Fruit fly (Drosophila melanogaster) whole organism, embryonic: Measurements from ENCODE around the gene CG31974.
A peak's percentile ranks its signal among the peaks of the same experiment; 100 is the strongest.

Experiments
- B-H2 ChIP-seq: fragments of 200-800 bp; sonication (Bioruptor generic); optimal IDR thresholded peaks from 2 replicates; lab custom pipeline; 2018; ENCODE audit warnings: missing biosample characterization, mild to moderate bottlenecking, missing genetic modification characterization
- BEAF-32 ChIP-seq: fragments of 200-800 bp; sonication (Bioruptor generic); optimal IDR thresholded peaks from 3 replicates; lab custom pipeline; 2017; ENCODE audit warnings: missing biosample characterization, missing genetic modification characterization, mild to moderate bottlenecking, moderate library complexity, missing genetic modification reagents
- CG12299 ChIP-seq: fragments of 200-800 bp; sonication (Bioruptor generic); optimal IDR thresholded peaks from 2 replicates; lab custom pipeline; 2018; ENCODE audit warnings: missing biosample characterization, mild to moderate bottlenecking, missing genetic modification characterization
- CG12769 ChIP-seq: fragments of 200-800 bp; sonication (Bioruptor generic); optimal IDR thresholded peaks from 2 replicates; lab custom pipeline; 2019; ENCODE audit warnings: missing biosample characterization, mild to moderate bottlenecking, missing genetic modification characterization, moderate library complexity
- CG13287 ChIP-seq: fragments of 200-800 bp; sonication (Bioruptor generic); IDR thresholded peaks from 2 replicates; pipeline ENCODE4 v1.3.6; 2022; ENCODE audit warnings: missing biosample characterization, missing genetic modification characterization; ENCODE audit not compliant: partially characterized antibody
- CG13624 ChIP-seq: fragments of 200-800 bp; sonication (Bioruptor generic); optimal IDR thresholded peaks from 2 replicates; lab custom pipeline; 2016; ENCODE audit warnings: missing biosample characterization, missing genetic modification characterization
- CG14710 ChIP-seq: fragments of 200-800 bp; sonication (Bioruptor generic); optimal IDR thresholded peaks from 3 replicates; lab custom pipeline; 2019; ENCODE audit warnings: missing biosample characterization, mild to moderate bottlenecking, missing genetic modification characterization, moderate library complexity
- CG1792 ChIP-seq: fragments of 200-800 bp; sonication (Bioruptor generic); optimal IDR thresholded peaks from 2 replicates; lab custom pipeline; 2016; ENCODE audit warnings: missing biosample characterization, missing genetic modification characterization
- CG1832 ChIP-seq: fragments of 200-800 bp; sonication (Bioruptor generic); optimal IDR thresholded peaks from 2 replicates; lab custom pipeline; 2017; ENCODE audit warnings: missing biosample characterization, mild to moderate bottlenecking, missing genetic modification characterization, inconsistent platforms
- CG18764 ChIP-seq: fragments of 200-800 bp; sonication (Bioruptor generic); optimal IDR thresholded peaks from 3 replicates; lab custom pipeline; 2016; ENCODE audit warnings: missing biosample characterization, missing genetic modification characterization
- CG3726 ChIP-seq: fragments of 200-800 bp; sonication (Bioruptor generic); IDR thresholded peaks from 3 replicates; pipeline ENCODE4, ENCODE4 v1.3.6; 2022; ENCODE audit warnings: missing biosample characterization, missing genetic modification characterization
- CG3838 ChIP-seq: fragments of 200-800 bp; sonication (Bioruptor generic); optimal IDR thresholded peaks from 3 replicates; lab custom pipeline; 2016; ENCODE audit warnings: missing biosample characterization, missing genetic modification characterization
- CG3995 ChIP-seq: fragments of 200-800 bp; sonication (Bioruptor generic); optimal IDR thresholded peaks from 3 replicates; lab custom pipeline; 2016; ENCODE audit warnings: missing biosample characterization, missing genetic modification characterization
- CG9797 ChIP-seq: fragments of 200-800 bp; sonication (Bioruptor generic); optimal IDR thresholded peaks from 3 replicates; lab custom pipeline; 2018; ENCODE audit warnings: missing biosample characterization, mild to moderate bottlenecking, missing genetic modification characterization
- CG9876 ChIP-seq: fragments of 200-800 bp; sonication (Bioruptor generic); optimal IDR thresholded peaks from 2 replicates; lab custom pipeline; 2016; ENCODE audit warnings: missing biosample characterization, missing genetic modification characterization
- CHES-1-like ChIP-seq: fragments of 200-800 bp; sonication (Bioruptor generic); optimal IDR thresholded peaks from 2 replicates; lab custom pipeline; 2016; ENCODE audit warnings: missing biosample characterization, missing genetic modification characterization
- Dbx ChIP-seq: fragments of 200-800 bp; sonication (Bioruptor generic); IDR thresholded peaks from 3 replicates; pipeline ENCODE4 v1.3.6; 2022; ENCODE audit warnings: missing biosample characterization, missing genetic modification characterization
- Doc2 ChIP-seq: fragments of 200-800 bp; sonication (Bioruptor generic); IDR thresholded peaks from 2 replicates; pipeline ENCODE4 v1.3.6; 2022; ENCODE audit warnings: missing biosample characterization, missing genetic modification characterization
- Fer1 ChIP-seq: fragments of 200-800 bp; sonication (Bioruptor generic); optimal IDR thresholded peaks from 2 replicates; lab custom pipeline; 2017; ENCODE audit warnings: missing biosample characterization, mild to moderate bottlenecking, missing genetic modification characterization
- Gsc ChIP-seq: fragments of 200-800 bp; sonication (Bioruptor generic); IDR thresholded peaks from 2 replicates; pipeline ENCODE4 v1.3.6; 2022; ENCODE audit warnings: missing biosample characterization, missing genetic modification characterization
- HLH3B ChIP-seq: fragments of 200-800 bp; sonication (Bioruptor generic); IDR thresholded peaks from 2 replicates; pipeline ENCODE4 v1.3.6; 2022; ENCODE audit warnings: missing biosample characterization, missing genetic modification characterization
- HmgD ChIP-seq: fragments of 200-800 bp; sonication (Bioruptor generic); optimal IDR thresholded peaks from 3 replicates; lab custom pipeline; 2016; ENCODE audit warnings: missing biosample characterization, missing genetic modification characterization
- MESR4 ChIP-seq: fragments of 200-800 bp; sonication (Bioruptor generic); optimal IDR thresholded peaks from 2 replicates; lab custom pipeline; 2018; ENCODE audit warnings: missing biosample characterization, mild to moderate bottlenecking, missing genetic modification characterization, moderate library complexity
- Med ChIP-seq: fragments of 200-800 bp; sonication (Bioruptor generic); peaks from one replicate; lab custom pipeline; 2016; ENCODE audit warnings: missing biosample characterization, missing genetic modification characterization, mild to moderate bottlenecking, inconsistent platforms, moderate library complexity
- Myb ChIP-seq: fragments of 200-800 bp; sonication (Bioruptor generic); optimal IDR thresholded peaks from 2 replicates; lab custom pipeline; 2016; ENCODE audit warnings: missing biosample characterization, missing genetic modification characterization
- Pdp1 ChIP-seq, 2 experiments: fragments of 200-800 bp; sonication (Bioruptor generic); optimal IDR thresholded peaks; 3 replicates each; lab custom pipeline; 2016; ENCODE audit warnings: missing biosample characterization in 2 of 2, missing genetic modification characterization in 2 of 2, mild to moderate bottlenecking in 1 of 2, moderate library complexity in 1 of 2
- Sin3A ChIP-seq: fragments of >200 bp; optimal IDR thresholded peaks from 2 replicates; lab custom pipeline; 2018
- Xbp1 ChIP-seq: fragments of 200-800 bp; sonication (Bioruptor generic); optimal IDR thresholded peaks from 3 replicates; lab custom pipeline; 2016; ENCODE audit warnings: missing biosample characterization, mild to moderate bottlenecking, missing genetic modification characterization
- YL-1 ChIP-seq: fragments of 200-800 bp; sonication (Bioruptor generic); optimal IDR thresholded peaks from 3 replicates; lab custom pipeline; 2017; ENCODE audit warnings: missing biosample characterization, mild to moderate bottlenecking, missing genetic modification characterization
- ash1 ChIP-seq: fragments of 200-800 bp; sonication (Bioruptor generic); optimal IDR thresholded peaks from 2 replicates; lab custom pipeline; 2018; ENCODE audit warnings: missing biosample characterization, mild to moderate bottlenecking, missing genetic modification characterization
- bcd ChIP-seq: fragments of 200-800 bp; sonication (Bioruptor generic); optimal IDR thresholded peaks from 2 replicates; lab custom pipeline; 2017; ENCODE audit warnings: missing biosample characterization, mild to moderate bottlenecking, missing genetic modification characterization
- cas ChIP-seq: fragments of 200-800 bp; sonication (Bioruptor generic); IDR thresholded peaks from 2 replicates; pipeline ENCODE4 v1.3.6; 2022; ENCODE audit warnings: missing biosample characterization, missing genetic modification characterization
- eve ChIP-seq, 2 experiments: fragments of >200 bp; optimal IDR thresholded peaks; 2 replicates each; lab custom pipeline; 2017; ENCODE audit warnings: missing biosample characterization in 2 of 2, missing genetic modification characterization in 2 of 2
- gfzf ChIP-seq: fragments of 200-800 bp; sonication (Bioruptor generic); optimal IDR thresholded peaks from 2 replicates; lab custom pipeline; 2016; ENCODE audit warnings: missing biosample characterization, mild to moderate bottlenecking, missing genetic modification characterization, moderate library complexity
- grn ChIP-seq: fragments of 200-800 bp; sonication (Bioruptor generic); optimal IDR thresholded peaks from 3 replicates; lab custom pipeline; 2017; ENCODE audit warnings: missing biosample characterization, missing genetic modification characterization
- gro ChIP-seq: fragments of 200-800 bp; sonication (Bioruptor generic); optimal IDR thresholded peaks from 2 replicates; lab custom pipeline; 2016; ENCODE audit warnings: missing biosample characterization, missing genetic modification characterization
- hb ChIP-seq: fragments of 200-800 bp; sonication (Bioruptor generic); IDR thresholded peaks from 3 replicates; pipeline ENCODE4 v1.3.6; 2022; ENCODE audit warnings: missing biosample characterization, missing genetic modification characterization; ENCODE audit not compliant: partially characterized antibody
- hkb ChIP-seq, 2 experiments: fragments of 200-800 bp in 1 of 2; fragments of >200 bp in 1 of 2; sonication (Bioruptor generic) in 1 of 2; IDR thresholded peaks in 1 of 2; optimal IDR thresholded peaks in 1 of 2; 2 replicates each; pipeline versions ENCODE4 v1.3.6 to Lab custom; 2017 to 2022; ENCODE audit warnings: missing biosample characterization in 1 of 2, missing genetic modification characterization in 1 of 2
- inv ChIP-seq: fragments of 200-800 bp; sonication (Bioruptor generic); IDR thresholded peaks from 2 replicates; pipeline ENCODE4 v1.3.6; 2022; ENCODE audit warnings: missing biosample characterization, missing genetic modification characterization; ENCODE audit not compliant: partially characterized antibody
- kay ChIP-seq: fragments of 200-800 bp; sonication (Bioruptor generic); optimal IDR thresholded peaks from 2 replicates; lab custom pipeline; 2016; ENCODE audit warnings: missing biosample characterization, missing genetic modification characterization
- klu ChIP-seq: fragments of 200-800 bp; sonication (Bioruptor generic); IDR thresholded peaks from 2 replicates; pipeline ENCODE4 v1.3.6; 2022; ENCODE audit warnings: missing biosample characterization, missing genetic modification characterization
- lilli ChIP-seq: fragments of 200-800 bp; sonication (Bioruptor generic); optimal IDR thresholded peaks from 3 replicates; lab custom pipeline; 2016; ENCODE audit warnings: missing biosample characterization, missing genetic modification characterization
- lmd ChIP-seq: fragments of 200-800 bp; sonication (Bioruptor generic); IDR thresholded peaks from 2 replicates; pipeline ENCODE4 v1.3.6; 2022; ENCODE audit warnings: missing biosample characterization, missing genetic modification characterization
- nerfin-2 ChIP-seq: fragments of 200-800 bp; sonication (Bioruptor generic); IDR thresholded peaks from 2 replicates; pipeline ENCODE4 v1.3.6; 2022; ENCODE audit warnings: missing biosample characterization, missing genetic modification characterization; ENCODE audit not compliant: partially characterized antibody
- psq ChIP-seq: fragments of 200-800 bp; sonication (Bioruptor generic); optimal IDR thresholded peaks from 2 replicates; lab custom pipeline; 2017; ENCODE audit warnings: missing biosample characterization, missing genetic modification characterization
- rib ChIP-seq: fragments of 200-800 bp; sonication (Bioruptor generic); IDR thresholded peaks from 2 replicates; pipeline ENCODE4 v1.3.6; 2022; ENCODE audit warnings: missing biosample characterization, missing genetic modification characterization
- stwl ChIP-seq: fragments of 200-800 bp; sonication (Bioruptor generic); optimal IDR thresholded peaks from 3 replicates; lab custom pipeline; 2018; ENCODE audit warnings: missing biosample characterization, mild to moderate bottlenecking, missing genetic modification characterization, moderate library complexity
- trem ChIP-seq: fragments of 200-800 bp; optimal IDR thresholded peaks from 3 replicates; lab custom pipeline; 2019; ENCODE audit warnings: missing biosample characterization, mild to moderate bottlenecking, missing genetic modification characterization, moderate library complexity
- vfl ChIP-seq: fragments of 200-800 bp; sonication (Bioruptor generic); optimal IDR thresholded peaks from 2 replicates; lab custom pipeline; 2016; ENCODE audit warnings: missing biosample characterization, missing genetic modification characterization
- zfh2 ChIP-seq: fragments of 200-800 bp; sonication (Bioruptor generic); optimal IDR thresholded peaks from 2 replicates; lab custom pipeline; 2016; ENCODE audit warnings: missing biosample characterization, missing genetic modification characterization

CG31974 gene

DNA sequence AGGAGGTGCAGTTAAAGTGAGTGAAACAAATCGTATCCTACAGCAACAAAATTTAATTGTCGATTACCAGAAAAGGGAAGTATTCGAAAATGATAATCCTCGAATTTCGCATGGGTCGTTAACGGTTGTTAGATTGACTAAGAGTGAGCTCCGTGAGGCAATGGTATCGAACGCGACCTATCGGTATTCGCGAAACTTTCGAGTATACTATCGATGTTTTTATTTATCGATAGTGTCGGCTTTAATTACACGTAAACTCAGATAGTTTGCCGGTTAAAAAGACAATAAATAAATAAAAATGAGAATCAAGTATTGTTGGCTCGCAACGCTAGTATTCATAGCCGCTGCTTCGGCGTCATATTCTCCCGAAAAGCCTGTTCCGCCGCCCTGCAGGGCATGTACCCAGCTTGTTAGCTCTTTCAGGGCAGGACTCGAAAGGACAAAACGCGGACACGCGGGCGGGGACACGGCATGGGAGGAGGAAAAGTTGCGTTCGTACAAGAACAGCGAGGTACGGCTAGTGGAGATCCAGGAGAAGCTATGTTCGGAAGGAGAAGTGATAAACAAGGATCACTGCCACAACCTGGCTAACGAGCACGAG is 40.6 kb downstream of the CG31974 start, which contains the start of gene Creld (continued):
- TF ChIP-seq klu (GFP tag; lab: Robert Waterston, UW) = no peak
- peak; percentile 52 for TF ChIP-seq CG13624 (GFP tag; lab: Kevin White, UChicago)
- TF ChIP-seq lmd (GFP tag; lab: Robert Waterston, UW) = no peak
- TF ChIP-seq Gsc = no peak
- no peak for TF ChIP-seq ash1 (GFP tag; lab: Kevin White, UChicago)
- TF ChIP-seq grn = no peak
- peak; percentile 58 for TF ChIP-seq trem (tag; lab: Kevin White, UChicago)
- TF ChIP-seq Myb (GFP tag; lab: Kevin White, UChicago) = peak; percentile 90
- TF ChIP-seq CG9876 (GFP tag; lab: Kevin White, UChicago) = no peak
- peak; percentile 18 for TF ChIP-seq zfh2 (GFP tag; lab: Kevin White, UChicago)
- peak; percentile 37 for TF ChIP-seq CG9797 (GFP tag; lab: Kevin White, UChicago)
- TF ChIP-seq HmgD (GFP tag; lab: Kevin White, UChicago) = peak; percentile 13
- TF ChIP-seq CG12769 (tag; lab: Kevin White, UChicago) = no peak
- no peak for TF ChIP-seq CG3726 (GFP tag; lab: Robert Waterston, UW)
- TF ChIP-seq nerfin-2 (GFP tag; lab: Robert Waterston, UW) = peak; percentile 99
- TF ChIP-seq gfzf (GFP tag; lab: Kevin White, UChicago) = peak; percentile 41
- TF ChIP-seq vfl (GFP tag; lab: Kevin White, UChicago) = peak; percentile 23
- no peak for TF ChIP-seq HLH3B (GFP tag; lab: Robert Waterston, UW)
- peak; percentile 42 for TF ChIP-seq MESR4 (GFP tag; lab: Kevin White, UChicago)
- TF ChIP-seq Pdp1 (GFP tag; optimal IDR thresholded peaks at IDR 0.05; lab: Kevin White, UChicago) = peak in 1 of 2 experiments; percentile 34
- TF ChIP-seq gro = peak; percentile 75
- peak; percentile 34 for TF ChIP-seq Xbp1 (GFP tag; lab: Kevin White, UChicago)
- no peak for TF ChIP-seq Doc2 (GFP tag; lab: Robert Waterston, UW)
- TF ChIP-seq Sin3A (lab: Kevin White, UChicago) = peak; percentile 60
- peak; percentile 11 for TF ChIP-seq kay (GFP tag; lab: Kevin White, UChicago)
- peak; percentile 35; the same call in 1 of the 2 replicates for TF ChIP-seq rib (GFP tag; lab: Robert Waterston, UW)
- TF ChIP-seq inv (GFP tag; lab: Robert Waterston, UW) = peak; percentile 99
- TF ChIP-seq CG14710 = peak; percentile 39
- TF ChIP-seq hb (GFP tag; lab: Robert Waterston, UW) = peak; percentile 99
- no peak for TF ChIP-seq CG3838 (GFP tag; lab: Kevin White, UChicago)
- peak; percentile 43 for TF ChIP-seq Fer1 (GFP tag; lab: Kevin White, UChicago)
- TF ChIP-seq CG1792 (GFP tag; lab: Kevin White, UChicago) = peak; percentile 10
- TF ChIP-seq eve (GFP tag; optimal IDR thresholded peaks at IDR 0.05; lab: Kevin White, UChicago) = no peak
- peak; percentile 67 for TF ChIP-seq YL-1 (GFP tag; lab: Kevin White, UChicago)
- TF ChIP-seq B-H2 (GFP tag; lab: Kevin White, UChicago) = peak; percentile 36
- no peak for TF ChIP-seq cas (GFP tag; lab: Robert Waterston, UW)
- TF ChIP-seq BEAF-32 (GFP tag; lab: Kevin White, UChicago) = peak; percentile 99
- no peak for TF ChIP-seq hkb (optimal IDR thresholded peaks at IDR 0.05; lab: Kevin White, UChicago)
- TF ChIP-seq hkb (GFP tag; IDR thresholded peaks at IDR 0.05; lab: Robert Waterston, UW) = no peak
- peak; percentile 51; the same call in 1 of the 3 replicates for TF ChIP-seq Dbx
- no peak for TF ChIP-seq psq
- peak; percentile 86 for TF ChIP-seq Med (GFP tag; lab: Kevin White, UChicago)
- peak; percentile 56 for TF ChIP-seq CG3995 (GFP tag; lab: Kevin White, UChicago)
- peak; percentile 43 for TF ChIP-seq lilli (GFP tag; lab: Kevin White, UChicago)
- TF ChIP-seq CG18764 (GFP tag; lab: Kevin White, UChicago) = no peak
- TF ChIP-seq CG1832 = no peak
- TF ChIP-seq CG13287 (GFP tag; lab: Robert Waterston, UW) = peak; percentile 100
- no peak for TF ChIP-seq bcd
- TF ChIP-seq stwl (tag; lab: Kevin White, UChicago) = peak; percentile 85
- no peak for TF ChIP-seq CG12299
- TF ChIP-seq CHES-1-like (GFP tag; lab: Kevin White, UChicago) = peak; percentile 14
